Fruit fly (Drosophila melanogaster): ENCODE data around the gene t-Grip84.

DNA sequence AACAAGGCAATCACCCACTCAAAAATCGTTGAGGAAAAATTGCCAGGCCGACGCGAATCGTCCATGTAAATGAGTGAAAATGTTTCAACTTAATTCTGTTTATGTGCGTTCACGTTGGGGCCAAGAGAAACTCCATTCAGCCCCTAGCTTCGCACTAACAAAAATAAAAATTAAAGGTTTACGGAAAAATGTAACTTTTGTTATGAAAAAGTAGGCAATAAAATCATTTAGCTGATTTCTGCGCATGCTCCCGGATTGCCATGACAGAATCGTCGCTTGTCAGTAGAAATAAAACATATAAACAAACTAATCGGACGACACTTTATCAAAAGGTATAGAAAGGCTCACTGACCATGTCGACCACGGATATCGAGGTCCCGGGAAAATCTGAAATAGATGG, 7.6 kb downstream of the t-Grip84 start, which contains the start of gene mmm:
- TF ChIP-seq CG8632 (GFP tag; optimal IDR thresholded peaks at IDR 0.05) (no peak), cyc (GFP tag; optimal IDR thresholded peaks at IDR 0.05) (no peak), CG4318 (GFP tag; optimal IDR thresholded peaks at IDR 0.05) (no peak), CG8319 (GFP tag; optimal IDR thresholded peaks at IDR 0.05) (no peak), CG15336 (GFP tag; IDR thresholded peaks at IDR 0.05) (no peak), CG6854 (GFP tag; optimal IDR thresholded peaks at IDR 0.05) (no peak), Sox15 (GFP tag; optimal IDR thresholded peaks at IDR 0.05) (no peak)

Data from whole organism, prepupa.